Worm (Caenorhabditis elegans): Measurements from ENCODE around the gene Y97E10AR.6.

Y97E10AR.6 gene

DNA sequence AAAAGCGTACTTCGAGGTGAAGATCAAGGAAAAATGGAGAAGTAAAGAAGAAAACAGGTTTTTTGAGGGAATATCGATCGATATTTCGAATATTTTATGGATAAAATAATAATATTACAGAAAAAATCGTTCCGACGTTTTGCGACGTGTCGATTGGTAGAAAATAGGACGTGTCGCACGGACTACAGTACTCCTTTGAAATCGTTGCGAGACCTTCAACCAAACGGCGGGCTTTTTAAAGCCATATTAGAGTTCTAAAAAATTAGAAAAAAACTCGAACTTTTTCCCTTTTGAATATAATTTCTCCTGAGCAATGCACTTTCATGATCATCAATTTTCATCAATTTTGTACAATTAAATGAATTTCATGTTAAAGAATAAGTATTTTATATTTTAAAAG is 3.6 kb downstream of the Y97E10AR.6 start, which contains the start of gene Y97E10AR.4 (continued):
- no peak for TF ChIP-seq zfh-2 (GFP tag; conservative IDR thresholded peaks at IDR 0.05)
- TF ChIP-seq die-1 (tag; optimal IDR thresholded peaks at IDR 0.05): no peak
- no peak for TF ChIP-seq D2030.7 (GFP tag; IDR thresholded peaks at IDR 0.05)
- TF ChIP-seq somi-1 (GFP tag; optimal IDR thresholded peaks at IDR 0.05): no peak

DNA sequence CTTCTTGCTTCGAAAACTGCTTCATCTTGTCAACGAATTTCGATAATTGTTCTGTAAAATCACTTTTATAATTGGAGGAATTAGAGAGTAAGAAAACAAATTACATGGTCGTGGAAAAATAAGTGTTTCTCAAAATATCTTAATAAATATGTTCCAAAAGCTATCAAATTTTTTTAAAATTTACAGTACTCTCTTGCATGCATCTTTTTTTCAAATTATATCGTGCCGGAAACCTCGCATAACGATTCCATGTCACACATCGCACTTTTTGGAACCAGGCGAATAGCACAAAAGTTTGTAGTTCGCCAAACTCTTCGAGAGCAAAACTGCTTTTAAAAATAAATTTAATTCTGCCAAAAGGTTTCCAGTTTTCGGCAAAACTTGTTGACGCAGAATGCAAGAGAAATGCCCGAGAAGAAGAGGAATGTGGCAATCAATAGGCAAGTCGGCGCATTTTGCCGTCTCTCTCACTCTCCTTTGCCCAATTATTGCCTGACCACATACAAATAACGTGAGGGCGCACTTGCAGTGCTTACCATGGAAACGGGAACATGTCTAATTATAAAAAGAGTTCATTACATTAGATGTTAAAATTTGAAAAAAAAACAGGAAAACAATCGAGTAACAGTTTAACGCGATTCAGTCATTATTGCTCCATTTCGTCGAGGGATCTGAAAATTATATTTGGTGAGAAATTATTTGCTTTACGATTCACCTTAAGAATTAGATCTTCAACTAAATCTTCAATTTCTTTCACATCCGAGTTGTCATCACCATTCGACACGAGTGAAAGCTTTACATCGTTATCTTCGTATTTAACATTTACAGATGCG is 6.1 kb downstream of the Y97E10AR.6 start, which contains the start of gene Y97E10AR.3:
Y97E10AR.3 (minus strand) TSS at position 51 of the 833 bp plus-strand sequence.
- TF ChIP-seq hsf-1 (GFP tag; IDR thresholded peaks at IDR 0.05): 0 out of 2 replicates have a peak, but pooled peaks have one; percentile 8
- TF ChIP-seq B0336.3 (GFP tag; IDR thresholded peaks at IDR 0.05): 0 out of 2 replicates have a peak, but pooled peaks have one; percentile 40
- TF ChIP-seq ztf-3 (GFP tag; optimal IDR thresholded peaks at IDR 0.05): no peak
- TF ChIP-seq lin-35 (GFP tag; optimal IDR thresholded peaks at IDR 0.05): no peak
- TF ChIP-seq nhr-80 (tag; optimal IDR thresholded peaks at IDR 0.05): peak; percentile 3
- no peak for TF ChIP-seq Y53F4B.3 (GFP tag; IDR thresholded peaks at IDR 0.05)
- no peak for TF ChIP-seq gei-17 (GFP tag; optimal IDR thresholded peaks at IDR 0.05)
- TF ChIP-seq ztf-25 (GFP tag; IDR thresholded peaks at IDR 0.05): 0 out of 2 replicates have a peak, but pooled peaks have one; percentile 20
- peak; percentile 6 for TF ChIP-seq snpc-3.4 (tag; optimal IDR thresholded peaks at IDR 0.05)

DNA sequence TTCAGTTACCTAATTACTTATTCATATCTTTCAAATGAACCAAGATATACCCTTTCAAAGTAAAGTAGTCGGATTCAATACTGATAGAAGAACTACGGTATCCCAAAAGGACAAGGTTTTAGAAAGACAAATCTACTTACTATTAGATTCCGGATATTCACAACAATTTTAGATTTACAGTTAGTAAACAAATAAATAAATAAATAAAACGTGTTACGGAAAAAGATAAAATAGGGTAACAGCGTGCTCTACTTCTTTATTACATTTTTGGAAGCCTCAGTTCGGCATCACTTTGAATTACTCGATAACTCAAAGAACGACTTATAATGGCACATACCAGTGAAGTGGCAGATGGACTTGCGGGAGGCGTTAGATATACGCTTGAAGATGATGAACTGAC is 8.8 kb downstream of the Y97E10AR.6 start, which contains the start of gene Y97E10AR.8:
Y97E10AR.8 (plus strand) TSS at position 301 of the 400 bp plus-strand sequence.
- TF ChIP-seq akir-1 (GFP tag; optimal IDR thresholded peaks at IDR 0.05) (no peak), lin-54 (GFP tag; optimal IDR thresholded peaks at IDR 0.05) (no peak), F49E8.2 (tag; optimal IDR thresholded peaks at IDR 0.05; ENCODE audit: insufficient read depth) (no peak), pha-4 (tag; optimal IDR thresholded peaks at IDR 0.05) (no peak), dox-1 (GFP tag; IDR thresholded peaks at IDR 0.05) (no peak), B0261.1 (tag; optimal IDR thresholded peaks at IDR 0.05) (no peak), aptf-2 (GFP tag; conservative IDR thresholded peaks at IDR 0.05) (no peak)

ce11 chrV:8000929-8001513 is 12.7 kb downstream of the Y97E10AR.6 start, which contains the start of gene Y97E10AR.1:
Gene Y97E10AR.1, plus strand, starts transcription at chrV:8001463.
- TF ChIP-seq F23B12.7 (tag; optimal IDR thresholded peaks at IDR 0.05; ENCODE audit: insufficient read depth): peak; percentile 42
- no peak for TF ChIP-seq nfya-1 (tag; optimal IDR thresholded peaks at IDR 0.05; ENCODE audit: borderline replicate concordance, insufficient read depth)
- no peak for TF ChIP-seq ceh-79 (tag; optimal IDR thresholded peaks at IDR 0.05)
- TF ChIP-seq hmg-20 (GFP tag; IDR thresholded peaks at IDR 0.05): no peak
- no peak for TF ChIP-seq die-1 (tag; optimal IDR thresholded peaks at IDR 0.05)
- TF ChIP-seq ekl-4 (GFP tag; IDR thresholded peaks at IDR 0.05): no peak
- peak; percentile 26 for TF ChIP-seq ZK185.1 (tag; optimal IDR thresholded peaks at IDR 0.05; ENCODE audit: poor library complexity, severe bottlenecking)
- TF ChIP-seq pbrm-1 (GFP tag; IDR thresholded peaks at IDR 0.05): peak; percentile 57
- no peak for TF ChIP-seq F39B2.1 (GFP tag; IDR thresholded peaks at IDR 0.05)
- TF ChIP-seq C06A6.2 (GFP tag; conservative IDR thresholded peaks at IDR 0.05): no peak; the same call in 1 of the 2 replicates
- no peak for TF ChIP-seq somi-1 (GFP tag; optimal IDR thresholded peaks at IDR 0.05)
- TF ChIP-seq F37B4.10 (GFP tag; IDR thresholded peaks at IDR 0.05): no peak
- no peak for TF ChIP-seq T26A5.8 (tag; optimal IDR thresholded peaks at IDR 0.05)
- no peak for TF ChIP-seq snpc-4 (GFP tag; optimal IDR thresholded peaks at IDR 0.05)
- peak; percentile 29 to 51 (median 40) for TF ChIP-seq snpc-4 (tag; optimal IDR thresholded peaks at IDR 0.05)
- TF ChIP-seq Y67H2A.10 (GFP tag; conservative IDR thresholded peaks at IDR 0.05): no peak
- no peak for TF ChIP-seq F33H1.4 (GFP tag; IDR thresholded peaks at IDR 0.05)
- TF ChIP-seq F22D6.2 (tag; optimal IDR thresholded peaks at IDR 0.05): no peak
- TF ChIP-seq nhr-80 (tag; optimal IDR thresholded peaks at IDR 0.05): peak; percentile 98
- no peak for TF ChIP-seq sdz-38 (tag; optimal IDR thresholded peaks at IDR 0.05)
- no peak for TF ChIP-seq nfya-2 (GFP tag; IDR thresholded peaks at IDR 0.05)
- TF ChIP-seq egl-44 (GFP tag; IDR thresholded peaks at IDR 0.05): no peak
- no peak for TF ChIP-seq lin-26 (GFP tag; IDR thresholded peaks at IDR 0.05)
- no peak for TF ChIP-seq F55B11.4 (tag; optimal IDR thresholded peaks at IDR 0.05; ENCODE audit: borderline replicate concordance, insufficient read depth)

Data from whole organism, young adult.